Fruit fly (Drosophila melanogaster): Measurements from ENCODE around the gene CCKLR-17D3.

CCKLR-17D3 gene

dm6 chrX:18779662-18780061 is 5.8 kb upstream of the CCKLR-17D3 start:
- TF ChIP-seq noc (tag; optimal IDR thresholded peaks at IDR 0.05) = no peak

- TF ChIP-seq noc (tag; optimal IDR thresholded peaks at IDR 0.05) = no peak
These were observed 3.4 kb upstream of the CCKLR-17D3 start for dm6 chrX:18776976-18777925.

dm6 chrX:18775839-18776538 is 2.2 kb upstream of the CCKLR-17D3 start:
- TF ChIP-seq noc (tag; optimal IDR thresholded peaks at IDR 0.05) = no peak

- TF ChIP-seq noc (tag; optimal IDR thresholded peaks at IDR 0.05) = no peak
These were observed 1.1 kb upstream of the CCKLR-17D3 start, which contains the start of gene CG6891 for dm6 chrX:18774818-18775343. Gene CG6891, plus strand, starts transcription at chrX:18775228.

dm6 chrX:18771995-18772394 is 1.8 kb downstream of the CCKLR-17D3 start:
- no peak for TF ChIP-seq noc (tag; optimal IDR thresholded peaks at IDR 0.05)

dm6 chrX:18771356-18771755 is 2.5 kb downstream of the CCKLR-17D3 start:
- TF ChIP-seq noc (tag; optimal IDR thresholded peaks at IDR 0.05) = no peak

dm6 chrX:18748206-18748605 is 25.6 kb downstream of the CCKLR-17D3 start, which contains the start of gene CG12609:
Gene CG12609, minus strand, starts transcription at chrX:18748306.
- no peak for TF ChIP-seq noc (tag; optimal IDR thresholded peaks at IDR 0.05)

dm6 chrX:18739795-18740194 is 34.0 kb downstream of the CCKLR-17D3 start, which contains the start of gene CG6873:
Gene CG6873, minus strand, starts transcription at chrX:18739895.
- TF ChIP-seq noc (tag; optimal IDR thresholded peaks at IDR 0.05) = no peak

dm6 chrX:18726270-18726669 is 47.6 kb downstream of the CCKLR-17D3 start, which contains the start of gene CCKLR-17D1:
Gene CCKLR-17D1, minus strand, starts transcription at chrX:18726572.
- no peak for TF ChIP-seq noc (tag; optimal IDR thresholded peaks at IDR 0.05)

dm6 chrX:18725572-18725971 is 48.3 kb downstream of the CCKLR-17D3 start, which contains the start of gene CG42302:
Gene CG42302, minus strand, starts transcription at chrX:18725672.
- no peak for TF ChIP-seq noc (tag; optimal IDR thresholded peaks at IDR 0.05)

All from whole organism, larva.